Fruit fly (Drosophila melanogaster) whole organism, embryonic: Measurements from ENCODE around the gene elgi.

Experiments used
- CG32532 ChIP-seq: fragments of 200-800 bp; sonication (Bioruptor generic); IDR thresholded peaks from 2 replicates; pipeline ENCODE4 v1.3.6; 2022; ENCODE audit warnings: missing biosample characterization, missing genetic modification characterization
- CG3407 ChIP-seq: fragments of 200-800 bp; sonication (Bioruptor generic); optimal IDR thresholded peaks from 2 replicates; lab custom pipeline; 2018; ENCODE audit warnings: missing biosample characterization, mild to moderate bottlenecking, missing genetic modification characterization
- GATAe ChIP-seq: fragments of 200-800 bp; sonication (Bioruptor generic); conservative IDR thresholded peaks from 2 replicates; pipeline ENCODE4 v1.3.6; 2022; ENCODE audit warnings: missing biosample characterization, missing genetic modification characterization
- H15 ChIP-seq: fragments of 200-800 bp; sonication (Bioruptor generic); IDR thresholded peaks from 3 replicates; pipeline ENCODE4 v1.3.6; 2022; ENCODE audit warnings: missing biosample characterization, missing genetic modification characterization
- Hmx ChIP-seq: fragments of 200-800 bp; sonication (Bioruptor generic); optimal IDR thresholded peaks from 2 replicates; lab custom pipeline; 2016; ENCODE audit warnings: missing biosample characterization, missing genetic modification characterization
- Mad ChIP-seq: fragments of 200-800 bp; sonication (Bioruptor generic); optimal IDR thresholded peaks from 2 replicates; lab custom pipeline; 2016; ENCODE audit warnings: missing biosample characterization, missing genetic modification characterization
- Oaz ChIP-seq: fragments of 200-800 bp; sonication (Bioruptor generic); IDR thresholded peaks from 2 replicates; pipeline ENCODE4 v1.3.6; 2022; ENCODE audit warnings: missing biosample characterization, missing genetic modification characterization
- ara ChIP-seq: fragments of 200-800 bp; sonication (Bioruptor generic); IDR thresholded peaks from 2 replicates; pipeline ENCODE4 v1.3.6; 2022; ENCODE audit warnings: missing biosample characterization, missing genetic modification characterization
- bab2 ChIP-seq: fragments of 200-800 bp; sonication (Bioruptor generic); optimal IDR thresholded peaks from 2 replicates; lab custom pipeline; 2016; ENCODE audit warnings: missing biosample characterization, missing genetic modification characterization
- cato ChIP-seq: fragments of 200-800 bp; sonication (Bioruptor generic); optimal IDR thresholded peaks from 2 replicates; lab custom pipeline; 2016; ENCODE audit warnings: missing biosample characterization, missing genetic modification characterization, borderline replicate concordance
- hb ChIP-seq: fragments of 200-800 bp; sonication (Bioruptor generic); IDR thresholded peaks from 3 replicates; pipeline ENCODE4 v1.3.6; 2022; ENCODE audit warnings: missing biosample characterization, missing genetic modification characterization; ENCODE audit not compliant: partially characterized antibody
- shn ChIP-seq: fragments of 200-800 bp; sonication (Bioruptor generic); optimal IDR thresholded peaks from 3 replicates; lab custom pipeline; 2016; ENCODE audit warnings: missing biosample characterization, missing genetic modification characterization

DNA sequence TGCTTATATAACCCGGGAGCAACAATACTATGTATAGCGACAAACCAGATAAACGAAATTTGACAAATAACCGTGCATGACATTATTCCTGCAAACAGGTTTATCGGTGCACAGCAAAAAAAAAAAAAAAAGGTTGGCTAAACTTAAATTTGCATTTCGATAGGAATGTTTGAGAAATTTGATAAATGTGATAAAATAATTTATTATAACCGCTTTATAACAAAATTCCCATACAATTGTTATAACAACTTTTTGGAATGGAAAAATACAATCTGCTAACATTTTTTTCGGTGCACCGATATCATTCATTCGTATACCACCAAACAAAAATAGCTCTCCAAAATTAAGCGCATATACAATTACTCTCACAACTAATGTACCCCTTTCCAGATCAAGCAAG, 21.2 kb downstream of the elgi start:
- no peak for TF ChIP-seq cato
- TF ChIP-seq bab2 (GFP tag; lab: Kevin White, UChicago): peak; percentile 31
- TF ChIP-seq H15 (GFP tag; lab: Robert Waterston, UW): peak; percentile 37; the same call in 2 of the 3 replicates
- TF ChIP-seq shn (GFP tag; lab: Kevin White, UChicago): no peak
- no peak for TF ChIP-seq Oaz (GFP tag; lab: Robert Waterston, UW)
- TF ChIP-seq CG32532 (GFP tag; lab: Robert Waterston, UW): peak; percentile 74
- TF ChIP-seq CG3407 (GFP tag; lab: Kevin White, UChicago): no peak
- TF ChIP-seq Hmx (GFP tag; lab: Kevin White, UChicago): no peak
- no peak for TF ChIP-seq Mad (GFP tag; lab: Kevin White, UChicago)
- TF ChIP-seq ara (GFP tag; lab: Robert Waterston, UW): peak; percentile 60
- TF ChIP-seq GATAe: peak; percentile 61
- no peak for TF ChIP-seq hb (GFP tag; lab: Robert Waterston, UW)
